Worm (Caenorhabditis elegans) whole organism, L4/young adult: ENCODE results near the gene lgc-26.
A peak's percentile ranks its signal among the peaks of the same experiment; 100 is the strongest.

ENCODE experiments used
- W03F9.2 ChIP-seq: fragments of 150-350 bp; optimal IDR thresholded peaks from 2 replicates; lab custom pipeline; 2014; ENCODE audit warnings: missing biosample characterization, missing genetic modification characterization
- dao-5 ChIP-seq: sonication (generic microtip); optimal IDR thresholded peaks from 2 replicates; lab custom pipeline; 2016; ENCODE audit warnings: missing genotype, missing genetic modification characterization, moderate library complexity, missing compliant biosample characterization
- him-1 ChIP-seq: sonication (generic microtip); optimal IDR thresholded peaks from 2 replicates; lab custom pipeline; 2016; ENCODE audit warnings: missing genotype, missing genetic modification reagents, missing genetic modification characterization, missing compliant biosample characterization

lgc-26 gene

DNA sequence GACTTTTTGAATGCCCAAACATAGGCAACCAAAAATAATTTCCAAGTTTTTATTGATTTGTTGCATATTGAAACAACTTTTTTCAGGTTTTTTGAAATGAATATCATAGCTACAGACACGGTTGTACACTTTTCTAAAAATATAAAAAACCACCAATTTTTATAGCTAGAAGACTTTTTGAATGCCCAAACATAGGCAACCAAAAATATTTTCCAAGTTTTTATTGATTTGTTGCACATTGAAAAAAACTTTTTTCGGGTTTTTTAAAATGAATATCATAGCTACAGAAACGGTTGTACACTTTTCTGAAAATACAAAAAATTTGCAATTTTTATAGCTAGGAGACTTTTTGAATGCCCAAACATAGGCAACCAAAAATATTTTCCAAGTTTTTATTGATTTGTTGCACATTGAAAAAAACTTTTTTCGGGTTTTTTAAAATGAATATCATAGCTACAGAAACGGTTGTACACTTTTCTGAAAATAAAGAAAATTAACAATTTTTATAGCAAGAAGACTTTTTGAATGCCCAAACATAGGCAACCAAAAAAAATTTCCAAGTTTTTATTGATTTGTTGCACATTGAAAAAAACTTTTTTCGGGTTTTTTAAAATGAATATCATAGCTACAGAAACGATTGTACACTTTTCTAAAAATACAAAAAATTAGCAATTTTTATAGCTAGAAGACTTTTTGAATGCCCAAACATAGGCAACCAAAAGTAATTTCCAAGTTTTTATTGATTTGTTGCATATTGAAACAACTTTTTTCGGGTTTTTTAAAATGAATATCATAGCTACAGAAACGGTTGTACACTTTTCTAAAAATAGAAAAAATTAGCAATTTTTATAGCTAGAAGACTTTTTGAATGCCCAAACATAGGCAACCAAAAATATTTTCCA, 2.8 kb upstream of the lgc-26 start:
- peak; percentile 53 for TF ChIP-seq him-1 (tag; lab: Kevin White, UChicago)

DNA sequence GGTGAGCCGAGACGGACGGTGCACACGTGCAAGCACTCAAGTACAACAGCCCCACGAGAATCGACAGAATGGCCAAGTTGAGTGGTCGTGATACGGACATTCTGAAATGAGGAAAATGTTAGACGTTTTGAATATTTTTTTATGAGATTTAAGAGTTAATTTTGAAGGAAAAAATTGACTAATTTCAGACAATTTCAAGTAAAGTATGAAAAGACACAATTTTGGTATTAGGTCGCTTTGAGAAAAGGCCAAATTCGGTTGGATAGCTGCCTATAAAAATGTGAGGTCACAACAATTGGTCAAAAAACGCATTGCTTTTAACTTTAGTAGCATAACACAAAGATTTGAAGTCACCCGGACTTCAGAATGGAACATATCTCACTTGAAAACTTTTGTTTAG, 4.7 kb downstream of the lgc-26 start, which contains the start of gene nlp-70:
TSS of gene nlp-70 (minus strand) at position 101 of the 400 bp plus-strand sequence.
- TF ChIP-seq dao-5 (no peak), him-1 (tag; lab: Kevin White, UChicago) (no peak), W03F9.2 (no peak)

DNA sequence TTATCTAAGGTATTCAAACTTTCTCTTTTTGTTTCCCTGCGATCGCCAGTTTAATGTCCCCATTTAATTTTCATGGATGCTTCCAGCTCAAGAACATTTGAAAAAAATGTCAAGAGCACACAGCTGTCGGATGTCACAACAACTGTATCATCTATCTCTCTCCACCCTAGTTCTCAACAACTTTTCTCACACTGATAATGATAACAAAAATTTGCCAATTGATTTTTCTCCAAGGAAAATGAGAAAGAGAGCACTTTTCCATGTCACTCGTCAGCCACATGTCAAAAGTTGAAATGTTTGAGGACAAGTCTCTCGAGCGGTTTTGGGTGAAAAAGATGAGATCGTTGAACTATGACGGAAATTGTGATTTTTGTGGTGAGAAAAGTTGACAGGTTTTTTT, 13.0 kb downstream of the lgc-26 start:
- TF ChIP-seq dao-5 (no peak), W03F9.2 (no peak), him-1 (tag; lab: Kevin White, UChicago) (no peak)

DNA sequence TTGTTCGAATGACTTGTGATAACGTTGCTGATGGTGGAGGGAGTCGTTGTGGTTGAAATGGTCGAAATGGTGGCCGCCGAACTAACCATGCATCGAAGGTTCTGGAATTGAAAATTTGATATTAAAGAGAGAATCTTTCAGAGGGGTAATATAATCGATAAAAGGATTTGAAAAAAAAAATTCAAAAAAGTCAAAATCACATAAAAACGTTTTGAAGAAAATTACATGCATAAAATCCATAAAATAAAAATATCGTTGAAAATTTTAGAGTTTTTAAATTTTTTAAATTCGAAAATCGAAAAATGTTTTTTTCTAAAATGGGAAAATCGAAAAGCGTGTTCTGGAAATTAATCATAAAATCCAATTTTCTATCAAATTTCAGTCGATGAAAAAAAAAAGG, 13.5 kb downstream of the lgc-26 start, which contains the start of gene npr-5:
TSS of gene npr-5 (minus strand) at position 101 of the 400 bp plus-strand sequence.
- TF ChIP-seq dao-5 = no peak
- TF ChIP-seq him-1 (tag; lab: Kevin White, UChicago) = no peak

DNA sequence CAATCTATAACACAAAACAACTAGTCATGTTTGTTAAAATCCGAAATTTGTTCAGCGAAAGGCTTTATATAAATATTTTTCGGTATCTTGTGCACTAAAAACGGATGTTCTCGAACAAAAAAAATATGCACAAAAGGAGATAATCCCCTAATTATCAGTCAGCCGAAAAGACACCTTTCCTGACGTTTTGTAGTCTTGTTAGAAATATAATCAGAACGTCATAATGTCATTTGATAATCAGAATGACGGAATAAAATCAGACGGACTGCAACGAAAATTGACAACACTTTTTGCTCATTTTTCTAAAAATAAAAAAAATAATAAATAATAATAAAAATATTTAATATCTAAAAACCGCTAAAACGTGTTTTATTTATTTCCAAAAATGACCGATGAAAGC, 15.8 kb downstream of the lgc-26 start:
- no peak for TF ChIP-seq dao-5
- no peak for TF ChIP-seq him-1 (tag; lab: Kevin White, UChicago)
- TF ChIP-seq W03F9.2 = no peak

DNA sequence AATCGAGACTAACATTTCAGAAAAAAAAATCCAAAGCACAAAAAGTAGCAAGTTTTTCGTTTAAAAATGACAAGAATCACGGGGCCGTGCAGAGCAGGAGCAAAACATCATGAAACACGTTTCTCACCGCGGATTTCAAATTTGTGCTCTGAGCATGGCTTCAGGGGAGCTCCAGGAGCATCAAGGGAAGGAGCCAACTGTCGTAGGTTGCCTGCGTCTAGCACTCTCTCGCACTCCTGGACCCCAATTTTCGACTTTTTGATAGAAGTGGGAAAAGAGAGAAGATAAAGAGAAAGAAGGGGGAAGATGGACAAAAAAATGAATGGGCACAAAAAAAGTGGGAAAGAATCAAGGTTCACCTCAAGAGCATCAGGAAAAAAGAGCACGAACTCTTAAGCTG, 16.7 kb downstream of the lgc-26 start:
- no peak for TF ChIP-seq dao-5
- no peak for TF ChIP-seq him-1 (tag; lab: Kevin White, UChicago)
- TF ChIP-seq W03F9.2 = no peak

DNA sequence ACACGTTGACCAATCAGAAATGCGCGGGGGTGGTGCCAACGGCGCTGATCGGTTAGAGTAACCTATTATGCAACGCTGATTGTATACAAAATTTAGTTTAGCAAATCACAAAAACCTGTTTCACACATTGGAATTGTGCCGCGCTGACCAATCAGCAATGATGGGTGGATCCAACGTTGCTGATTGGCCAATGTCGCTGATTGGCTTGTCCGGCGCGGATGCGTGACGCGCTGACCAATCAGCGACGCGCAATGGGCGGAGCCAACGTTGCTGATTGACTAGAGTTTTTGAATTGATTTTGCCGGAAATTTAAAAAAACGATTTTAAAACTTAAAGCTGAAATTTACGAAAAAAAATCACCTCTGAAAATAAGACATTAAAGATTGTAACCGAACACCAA, 17.2 kb downstream of the lgc-26 start:
- TF ChIP-seq W03F9.2 (no peak), him-1 (tag; lab: Kevin White, UChicago) (no peak), dao-5 (no peak)

DNA sequence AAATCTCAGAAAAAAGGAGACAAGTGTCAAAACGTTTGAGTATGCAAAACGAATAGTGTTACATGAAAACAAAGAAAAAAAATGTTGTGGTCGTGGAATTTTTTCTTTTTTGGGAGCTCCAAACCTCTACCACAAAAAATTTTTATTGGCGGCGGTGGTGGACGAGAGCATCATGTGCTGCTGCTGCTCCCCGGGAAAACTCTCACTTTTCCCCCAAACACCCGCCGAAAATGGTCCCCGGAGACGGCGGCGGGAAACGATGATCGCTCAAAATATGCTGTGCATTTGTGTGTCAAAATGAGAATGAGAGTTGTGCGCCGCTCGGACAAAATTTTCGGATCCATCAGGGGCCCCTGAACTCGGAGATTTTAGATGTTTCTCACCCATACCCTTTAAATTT, 27.7 kb downstream of the lgc-26 start:
- TF ChIP-seq dao-5 (no peak), him-1 (tag; lab: Kevin White, UChicago) (no peak), W03F9.2 (no peak)

DNA sequence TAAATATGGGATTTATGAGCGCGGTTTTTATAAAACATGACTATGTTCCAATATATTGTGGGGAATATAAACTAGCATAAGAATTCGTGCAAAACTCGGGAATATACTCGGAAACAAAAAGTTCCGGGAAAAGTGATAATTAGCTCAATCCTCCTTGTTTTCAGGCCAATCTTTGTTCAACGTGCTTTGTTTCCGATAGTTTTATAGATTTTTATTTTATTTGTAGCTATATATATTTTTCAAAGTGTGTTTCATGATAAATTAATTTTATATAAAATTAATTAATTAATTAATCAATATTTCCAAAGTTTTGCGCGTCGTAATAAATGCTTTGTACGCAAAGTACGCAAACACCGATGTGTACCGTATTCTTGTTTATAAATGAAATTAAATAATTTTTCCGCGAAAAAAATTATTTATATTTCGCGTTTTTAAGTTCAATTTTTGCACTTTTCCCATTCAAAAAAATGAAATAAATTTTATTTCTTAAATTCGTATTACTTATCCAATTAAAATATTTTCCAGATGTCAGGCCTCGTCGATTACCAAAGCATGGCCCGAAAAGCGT, 29.4 kb downstream of the lgc-26 start, which contains the start of gene F33E11.2:
TSS of gene F33E11.2 (plus strand) at position 524 of the 568 bp plus-strand sequence.
- TF ChIP-seq W03F9.2 = no peak
- TF ChIP-seq him-1 (tag; lab: Kevin White, UChicago) = no peak
- no peak for TF ChIP-seq dao-5

DNA sequence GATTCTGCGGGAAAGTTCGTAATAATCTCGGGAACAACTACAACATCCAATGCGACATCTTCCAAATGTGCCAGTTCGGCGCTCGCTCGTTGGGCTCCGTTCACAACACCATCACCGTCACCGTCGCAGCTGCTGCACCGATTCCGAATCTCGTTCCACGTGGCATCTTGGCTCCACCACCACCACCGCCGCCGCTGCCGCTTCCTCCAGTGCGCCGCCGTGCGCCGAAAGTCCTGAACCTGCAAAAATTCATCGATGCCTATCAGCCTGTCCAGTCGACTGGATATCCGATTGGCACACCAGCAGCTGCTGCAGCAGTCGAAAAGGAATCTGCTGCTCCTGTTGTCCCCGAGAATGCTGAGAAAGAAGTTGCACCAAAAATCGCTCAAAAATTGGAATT, 30.3 kb downstream of the lgc-26 start:
- no peak for TF ChIP-seq W03F9.2
- no peak for TF ChIP-seq dao-5
- no peak for TF ChIP-seq him-1 (tag; lab: Kevin White, UChicago)

DNA sequence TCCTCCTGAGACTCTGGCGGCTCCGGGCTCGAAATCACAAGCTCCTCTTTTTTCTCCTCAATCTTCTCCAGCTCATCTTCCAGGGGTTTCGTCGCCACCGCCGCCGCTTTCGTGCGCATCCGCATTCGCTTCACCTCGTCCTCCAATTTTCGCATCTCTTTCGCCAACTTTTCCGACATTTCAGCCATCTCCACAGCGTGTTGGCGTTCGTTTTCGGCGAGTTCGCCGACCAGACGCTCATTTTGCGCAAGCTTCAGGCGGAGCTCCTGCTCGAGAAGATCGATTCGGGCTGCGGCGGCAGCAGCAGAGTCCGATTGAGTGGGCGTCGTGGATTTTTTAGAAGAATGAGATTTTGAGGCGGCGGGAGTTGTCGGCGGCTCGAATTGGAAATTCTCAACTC, 35.2 kb downstream of the lgc-26 start:
- TF ChIP-seq W03F9.2 (no peak), him-1 (tag; lab: Kevin White, UChicago) (no peak), dao-5 (no peak)

DNA sequence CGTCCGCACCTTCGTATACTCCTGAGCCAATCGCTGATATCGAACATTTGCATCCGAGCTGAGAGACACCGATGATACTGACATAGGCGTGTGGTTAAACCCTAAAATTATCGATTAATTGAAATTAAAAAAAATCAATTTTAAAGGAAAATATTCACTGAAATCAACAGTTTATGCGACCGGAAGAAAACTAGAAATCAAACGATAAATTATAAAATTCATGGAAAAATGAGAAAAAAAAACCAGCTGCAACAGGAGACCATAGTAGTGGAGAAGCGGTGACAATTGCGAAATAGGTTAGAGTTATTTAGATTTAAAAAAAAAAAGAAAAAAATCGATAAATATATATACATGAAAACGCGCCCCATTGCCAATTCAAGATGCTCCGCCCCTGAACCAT, 36.5 kb downstream of the lgc-26 start, which contains the start of gene F33E11.3:
TSS of gene F33E11.3 (minus strand) at position 101 of the 400 bp plus-strand sequence.
- TF ChIP-seq him-1 (tag; lab: Kevin White, UChicago) (no peak), dao-5 (no peak)

DNA sequence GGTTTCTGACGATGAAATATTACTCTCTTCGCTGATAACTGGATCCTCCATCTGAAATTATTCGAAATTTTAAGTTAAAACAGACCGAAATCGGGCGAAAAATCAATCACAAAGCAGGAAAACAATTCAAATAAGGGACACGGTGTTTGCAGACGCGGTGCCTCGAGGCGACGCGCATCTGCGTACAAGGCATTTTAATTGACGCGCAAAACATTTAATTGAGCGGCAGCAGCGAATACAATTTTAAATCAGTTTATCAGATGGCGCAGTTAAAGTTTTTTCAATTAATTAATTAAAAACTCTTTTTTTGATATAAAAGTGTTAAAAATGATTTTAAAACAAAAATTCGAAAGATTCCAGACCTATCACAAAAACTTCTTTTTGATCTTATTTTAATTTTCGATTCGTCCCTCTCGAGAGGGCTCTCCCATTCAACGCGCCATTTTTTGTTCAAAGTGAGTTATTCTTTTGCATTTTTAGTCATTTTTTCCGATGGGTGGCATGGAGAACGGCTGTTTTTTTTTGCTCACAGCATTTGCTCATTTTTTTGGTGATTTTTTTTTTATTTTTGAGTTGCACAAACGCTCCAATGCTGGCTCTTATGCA, 43.5 kb downstream of the lgc-26 start, which contains the start of gene phf-10:
TSS of gene phf-10 (minus strand) at position 81 of the 606 bp plus-strand sequence.
- TF ChIP-seq dao-5 = no peak
- TF ChIP-seq W03F9.2 = no peak
- TF ChIP-seq him-1 (tag; lab: Kevin White, UChicago) = no peak

DNA sequence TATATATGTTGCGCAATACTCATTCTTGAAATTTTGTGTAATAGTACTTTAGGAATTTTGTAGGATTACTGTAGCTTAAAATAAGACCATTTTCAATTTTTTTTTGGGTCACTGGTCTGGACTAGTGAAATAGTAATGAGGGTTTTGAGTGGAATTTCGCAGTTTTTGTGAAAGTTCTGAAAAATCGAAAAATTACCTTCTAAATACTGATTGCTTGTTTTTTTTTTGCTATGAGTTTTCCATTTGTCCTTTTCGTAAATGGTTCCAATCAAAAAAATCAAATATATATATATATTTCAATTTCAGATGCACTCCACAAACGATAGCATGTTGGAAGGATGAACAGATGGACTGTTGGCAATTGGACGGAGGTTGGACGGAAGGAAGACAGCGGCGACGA, 44.3 kb downstream of the lgc-26 start, which contains the start of gene nhr-15:
TSS of gene nhr-15 (plus strand) at position 301 of the 400 bp plus-strand sequence.
- no peak for TF ChIP-seq him-1 (tag; lab: Kevin White, UChicago)
- TF ChIP-seq W03F9.2 = no peak
- no peak for TF ChIP-seq dao-5

DNA sequence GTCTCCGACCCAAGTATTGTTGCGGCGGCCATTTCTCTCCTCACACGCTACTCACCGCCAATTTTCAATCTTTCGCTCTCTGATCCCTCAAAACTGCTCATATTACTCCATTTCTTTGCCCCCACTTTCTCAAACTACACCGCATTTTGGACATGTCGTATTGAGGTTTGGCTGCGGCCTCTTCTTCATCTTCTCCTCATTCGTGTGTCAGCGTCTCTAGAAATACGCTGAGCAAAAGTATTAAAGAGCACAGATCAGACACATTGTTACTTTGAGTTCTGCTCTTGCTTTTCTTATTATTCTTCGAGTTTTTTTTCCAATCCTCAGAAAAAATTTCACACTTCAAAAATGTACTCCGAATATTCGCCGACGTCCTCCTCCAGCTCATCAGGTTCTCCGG, 51.9 kb downstream of the lgc-26 start:
- TF ChIP-seq him-1 (tag; lab: Kevin White, UChicago) (no peak), dao-5 (no peak), W03F9.2 (no peak)
